Worm (Caenorhabditis elegans): Measurements from ENCODE around the gene col-14.

DNA sequence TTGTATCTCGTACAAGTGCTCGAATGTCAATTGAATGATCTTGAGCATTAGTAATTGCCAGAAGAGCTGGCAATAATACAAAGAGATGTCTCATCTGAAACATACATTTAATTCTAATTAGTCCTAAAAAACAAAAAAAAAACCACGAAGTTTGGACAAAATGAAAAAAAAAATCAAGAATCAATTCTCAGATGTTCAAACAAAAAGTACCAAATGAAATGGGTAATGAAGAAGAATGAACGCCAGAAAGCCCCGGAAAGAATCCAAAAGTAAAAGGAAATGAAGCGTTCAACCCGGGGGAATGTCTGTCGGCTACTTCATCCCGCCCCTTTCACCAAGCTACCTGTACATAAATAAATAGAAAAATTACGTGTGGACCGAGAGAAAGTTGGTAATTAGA lies 35.3 kb upstream of the col-14 start, which contains the start of gene F33D4.6:
- TF ChIP-seq mep-1 (tag; optimal IDR thresholded peaks at IDR 0.05) (no peak), nhr-237 (tag; optimal IDR thresholded peaks at IDR 0.05) (no peak), nhr-28 (tag; optimal IDR thresholded peaks at IDR 0.05) (no peak), blmp-1 (tag; optimal IDR thresholded peaks at IDR 0.05) (no peak), unc-120 (tag; optimal IDR thresholded peaks at IDR 0.05; ENCODE audit: poor library complexity, severe bottlenecking) (no peak), hlh-1 (tag; optimal IDR thresholded peaks at IDR 0.05) (no peak), mab-5 (tag; optimal IDR thresholded peaks at IDR 0.05) (no peak), ham-2 (GFP tag; optimal IDR thresholded peaks at IDR 0.05) (no peak), ztf-11 (tag; optimal IDR thresholded peaks at IDR 0.05) (no peak), lin-13 (tag; optimal IDR thresholded peaks at IDR 0.05) (no peak), ces-1 (GFP tag; optimal IDR thresholded peaks at IDR 0.05) (no peak), lsy-2 (tag; optimal IDR thresholded peaks at IDR 0.05) (no peak), nhr-12 (tag; optimal IDR thresholded peaks at IDR 0.05) (no peak), sptf-1 (tag; optimal IDR thresholded peaks at IDR 0.05) (no peak)

Data from whole organism, mixed stage, embryonic.